Worm (Caenorhabditis elegans): Measurements from ENCODE around the gene Y47D3A.34.
A peak's percentile ranks its signal among the peaks of the same experiment; 100 is the strongest.

The Y47D3A.34 gene

DNA sequence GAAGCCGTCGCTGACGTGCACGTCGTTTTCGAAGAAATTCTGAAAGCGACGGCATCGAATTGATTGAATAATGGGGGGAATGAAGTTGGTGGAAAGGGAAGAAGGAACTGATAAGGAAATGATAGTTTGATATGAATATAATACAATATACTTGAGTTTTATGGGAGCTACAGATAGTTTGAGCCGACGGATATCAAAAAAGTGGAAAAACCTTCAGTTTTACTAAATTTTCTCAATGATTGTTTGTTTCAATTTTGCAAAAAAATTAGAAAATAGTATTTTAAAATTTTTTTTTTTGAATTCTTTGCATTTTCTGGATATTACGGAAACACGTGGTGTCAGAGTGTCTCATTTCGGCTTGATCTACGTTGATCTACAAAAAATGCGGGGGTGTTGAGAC, 36.1 kb upstream of the Y47D3A.34 start, which contains the start of gene obr-1:
Gene obr-1 (minus strand): TSS at position 101 of the 400 bp plus-strand sequence.
- no peak for TF ChIP-seq nhr-85 (tag)
- TF ChIP-seq nhr-71 (tag; optimal IDR thresholded peaks at IDR 0.05), result no peak
- TF ChIP-seq aha-1 (tag; optimal IDR thresholded peaks at IDR 0.05), result no peak
- no peak for TF ChIP-seq lin-15B (tag; optimal IDR thresholded peaks at IDR 0.05)
- TF ChIP-seq nhr-11 (tag; optimal IDR thresholded peaks at IDR 0.05), result no peak
- TF ChIP-seq ces-1 (GFP tag; optimal IDR thresholded peaks at IDR 0.05), result no peak
- no peak for TF ChIP-seq ztf-4 (tag; optimal IDR thresholded peaks at IDR 0.05)

- no peak for TF ChIP-seq dsc-1 (tag; optimal IDR thresholded peaks at IDR 0.05)
- peak; percentile 6 for TF ChIP-seq elt-2 (tag; optimal IDR thresholded peaks at IDR 0.05)
- no peak for TF ChIP-seq efl-1 (optimal IDR thresholded peaks at IDR 0.05)
- TF ChIP-seq efl-1 (GFP tag; optimal IDR thresholded peaks at IDR 0.05 in 1 of 2), result peak in 1 of 2 experiments; percentile 36
These were observed 34.5 kb upstream of the Y47D3A.34 start for ce11 chrIII:11269206-11269605.

- TF ChIP-seq nhr-20 (tag; optimal IDR thresholded peaks at IDR 0.05) (no peak), efl-1 (optimal IDR thresholded peaks at IDR 0.05) (no peak), efl-1 (GFP tag; optimal IDR thresholded peaks at IDR 0.05 in 1 of 2) (peak in 1 of 2 experiments; percentile 24)
These were observed 33.9 kb upstream of the Y47D3A.34 start for ce11 chrIII:11268532-11268931.

DNA sequence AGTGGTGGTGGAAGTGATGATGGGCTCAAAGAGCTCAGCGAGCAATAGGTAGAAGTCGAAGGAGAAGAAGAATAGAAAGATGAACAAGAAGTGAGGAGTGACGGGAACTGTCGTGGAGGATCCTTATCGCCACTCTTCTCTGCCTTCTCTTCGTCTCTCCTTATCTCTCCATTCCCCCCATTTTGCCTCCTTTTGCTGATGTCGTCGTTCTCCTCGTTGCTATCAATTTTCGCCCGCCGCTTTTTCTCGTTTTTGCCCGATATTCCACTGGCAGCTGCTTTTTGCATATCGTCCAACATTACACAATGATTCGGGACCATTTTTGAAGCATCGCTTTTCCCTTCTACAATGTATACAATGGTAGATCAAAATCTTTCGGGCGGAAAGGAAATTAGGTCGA, 32.7 kb upstream of the Y47D3A.34 start:
- TF ChIP-seq F16B12.6 (tag; optimal IDR thresholded peaks at IDR 0.05) (no peak), blmp-1 (tag; optimal IDR thresholded peaks at IDR 0.05) (peak; percentile 52), nhr-20 (tag; optimal IDR thresholded peaks at IDR 0.05) (peak; percentile 26), unc-30 (tag; optimal IDR thresholded peaks at IDR 0.05) (no peak), lin-35 (GFP tag; optimal IDR thresholded peaks at IDR 0.05) (peak in 1 of 2 experiments; percentile 4), nhr-237 (tag; optimal IDR thresholded peaks at IDR 0.05) (no peak), ztf-11 (tag; optimal IDR thresholded peaks at IDR 0.05) (no peak), zip-4 (GFP tag; optimal IDR thresholded peaks at IDR 0.05) (no peak), efl-1 (optimal IDR thresholded peaks at IDR 0.05) (no peak), efl-1 (GFP tag; optimal IDR thresholded peaks at IDR 0.05 in 1 of 2) (peak in 1 of 2 experiments; percentile 43), elt-2 (tag; optimal IDR thresholded peaks at IDR 0.05) (peak; percentile 48)

DNA sequence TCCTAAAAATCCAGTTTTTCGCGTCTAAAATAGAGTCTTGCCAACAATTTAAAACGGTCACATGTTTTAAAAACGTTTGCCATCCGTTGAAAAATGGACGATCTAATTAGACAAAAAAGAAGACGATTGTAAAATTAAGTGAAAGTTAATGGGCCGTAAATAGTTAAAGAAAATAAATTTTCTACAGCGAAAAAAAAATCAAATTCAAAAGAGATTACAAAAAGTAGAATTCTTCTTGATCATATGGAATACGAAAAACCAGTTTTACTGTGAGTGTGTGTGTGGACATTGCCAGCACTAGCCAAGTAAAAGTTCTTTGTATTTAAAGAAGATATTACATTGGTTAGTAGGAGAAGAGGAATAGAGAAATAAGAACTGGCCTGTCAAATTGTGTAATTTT, 27.4 kb upstream of the Y47D3A.34 start:
- TF ChIP-seq ces-1 (GFP tag; optimal IDR thresholded peaks at IDR 0.05) (no peak), lin-15B (tag; optimal IDR thresholded peaks at IDR 0.05) (no peak), tlp-1 (tag; optimal IDR thresholded peaks at IDR 0.05) (no peak), snu-23 (GFP tag; optimal IDR thresholded peaks at IDR 0.05) (peak; percentile 61), ztf-4 (tag; optimal IDR thresholded peaks at IDR 0.05) (no peak), hlh-17 (GFP tag; optimal IDR thresholded peaks at IDR 0.05; ENCODE audit: borderline replicate concordance) (no peak), nhr-12 (tag; optimal IDR thresholded peaks at IDR 0.05) (no peak), pag-3 (tag; optimal IDR thresholded peaks at IDR 0.05; ENCODE audit: borderline replicate concordance, insufficient read depth) (peak; percentile 45), xbp-1 (tag; optimal IDR thresholded peaks at IDR 0.05) (no peak), fkh-10 (GFP tag; optimal IDR thresholded peaks at IDR 0.05) (no peak), nhr-85 (tag) (peak; percentile 95), lin-14 (GFP tag; optimal IDR thresholded peaks at IDR 0.05) (peak; percentile 71), zag-1 (tag; optimal IDR thresholded peaks at IDR 0.05) (no peak), sptf-1 (tag; optimal IDR thresholded peaks at IDR 0.05) (no peak), fkh-8 (tag; optimal IDR thresholded peaks at IDR 0.05) (no peak), grh-1 (GFP tag; IDR thresholded peaks at IDR 0.05) (peak; percentile 75), elt-3 (tag; optimal IDR thresholded peaks at IDR 0.05) (peak in 2 of 6 experiments; percentile 30 to 41), lin-35 (GFP tag; optimal IDR thresholded peaks at IDR 0.05) (no peak), blmp-1 (tag; optimal IDR thresholded peaks at IDR 0.05) (peak; percentile 69), nhr-20 (tag; optimal IDR thresholded peaks at IDR 0.05) (peak; percentile 85), lin-39 (tag; optimal IDR thresholded peaks at IDR 0.05) (no peak), fkh-4 (tag; optimal IDR thresholded peaks at IDR 0.05; ENCODE audit: borderline replicate concordance) (no peak), nhr-19 (GFP tag; conservative IDR thresholded peaks at IDR 0.05) (no peak), aly-2 (tag; optimal IDR thresholded peaks at IDR 0.05) (no peak), unc-98 (GFP tag; IDR thresholded peaks at IDR 0.05) (no peak), zip-4 (GFP tag; optimal IDR thresholded peaks at IDR 0.05) (no peak), pax-3 (tag; optimal IDR thresholded peaks at IDR 0.05) (no peak), irx-1 (tag; optimal IDR thresholded peaks at IDR 0.05) (no peak), aha-1 (tag; optimal IDR thresholded peaks at IDR 0.05) (no peak), hpl-2 (GFP tag; optimal IDR thresholded peaks at IDR 0.05) (no peak), lsy-2 (tag; optimal IDR thresholded peaks at IDR 0.05) (peak in 1 of 2 experiments; percentile 38), isw-1 (GFP tag; IDR thresholded peaks at IDR 0.05) (no peak), nhr-77 (tag; optimal IDR thresholded peaks at IDR 0.05) (no peak), ceh-90 (tag; optimal IDR thresholded peaks at IDR 0.05) (no peak)
